Worm (Caenorhabditis elegans) whole organism, L1 larva: ENCODE data around the gene F25E2.2.

ENCODE experiments used
- grh-1 ChIP-seq: fragments of 200-800 bp; sonication (Bioruptor generic); IDR thresholded peaks from 2 replicates; pipeline ENCODE4 v1.3.6; 2022; ENCODE audit warnings: missing genetic modification reagents, missing genetic modification characterization, missing compliant biosample characterization
- jun-1 ChIP-seq: fragments of 150-350 bp; optimal IDR thresholded peaks from 2 replicates; lab custom pipeline; 2014; ENCODE audit warnings: missing biosample characterization, missing genetic modification reagents, missing genetic modification characterization
- lir-3 ChIP-seq: sonication (generic microtip); optimal IDR thresholded peaks from 2 replicates; lab custom pipeline; 2016; ENCODE audit warnings: mild to moderate bottlenecking, missing genetic modification characterization, moderate library complexity, missing compliant biosample characterization; ENCODE audit not compliant: poor library complexity
- nhr-12 ChIP-seq: sonication (generic microtip); optimal IDR thresholded peaks from 2 replicates; lab custom pipeline; 2017; ENCODE audit warnings: missing biosample characterization, missing genetic modification characterization
- nhr-90 ChIP-seq: sonication (generic microtip); optimal IDR thresholded peaks from 2 replicates; lab custom pipeline; 2016; ENCODE audit warnings: mild to moderate bottlenecking, missing genetic modification characterization, missing compliant biosample characterization; ENCODE audit not compliant: poor library complexity

ce11 chrX:759634-760033 is 51.0 kb downstream of the F25E2.2 start, which contains the start of gene aex-3:
- no peak for TF ChIP-seq grh-1 (GFP tag; lab: Robert Waterston, UW)
- TF ChIP-seq nhr-12 = no peak
- TF ChIP-seq lir-3 (tag; lab: Kevin White, UChicago) = no peak
- TF ChIP-seq jun-1 (tag; lab: Kevin White, UChicago) = no peak
- no peak for TF ChIP-seq nhr-90 (tag; lab: Kevin White, UChicago)
